Worm (Caenorhabditis elegans): ENCODE data around the gene mam-4.

The mam-4 gene

ce11 chrV:11292682-11293081, 44.7 kb downstream of the mam-4 start:
- no peak for TF ChIP-seq daf-12 (tag; optimal IDR thresholded peaks at IDR 0.05)
- TF ChIP-seq lir-3 (tag; optimal IDR thresholded peaks at IDR 0.05): no peak
- no peak for TF ChIP-seq duxl-1 (tag; optimal IDR thresholded peaks at IDR 0.05; ENCODE audit: poor library complexity)
- TF ChIP-seq unc-62 (GFP tag; optimal IDR thresholded peaks at IDR 0.05 in 1 of 2): no peak
- no peak for TF ChIP-seq unc-62 (tag; optimal IDR thresholded peaks at IDR 0.05)

- no peak for TF ChIP-seq ZK546.5 (tag; optimal IDR thresholded peaks at IDR 0.05)
- no peak for TF ChIP-seq zag-1 (tag; optimal IDR thresholded peaks at IDR 0.05)
- no peak for TF ChIP-seq mxl-2 (GFP tag; conservative IDR thresholded peaks at IDR 0.05)
- TF ChIP-seq mdt-29 (GFP tag; IDR thresholded peaks at IDR 0.05): no peak
- TF ChIP-seq vab-7 (GFP tag; IDR thresholded peaks at IDR 0.05): no peak
- TF ChIP-seq fos-1 (tag; optimal IDR thresholded peaks at IDR 0.05): no peak
- TF ChIP-seq tra-1 (GFP tag; IDR thresholded peaks at IDR 0.05): no peak
- no peak for TF ChIP-seq hlh-11 (tag; optimal IDR thresholded peaks at IDR 0.05)
- no peak for TF ChIP-seq Y105C5A.15 (GFP tag; IDR thresholded peaks at IDR 0.05)
- TF ChIP-seq F37D6.2 (tag; optimal IDR thresholded peaks at IDR 0.05): no peak
- no peak for TF ChIP-seq lsy-2 (tag; optimal IDR thresholded peaks at IDR 0.05)
- TF ChIP-seq egl-27 (tag; optimal IDR thresholded peaks at IDR 0.05): no peak
- TF ChIP-seq daf-8 (GFP tag; IDR thresholded peaks at IDR 0.05): no peak
- TF ChIP-seq nhr-76 (tag; optimal IDR thresholded peaks at IDR 0.05): no peak
Measured at ce11 chrV:11294393-11294792, 46.4 kb downstream of the mam-4 start, which contains the start of gene T03F7.6. TSS of gene T03F7.6 (plus strand) at chrV:11294693.

ce11 chrV:11298632-11299031, 50.7 kb downstream of the mam-4 start, which contains the start of gene T03F7.5:
TSS of gene T03F7.5 (minus strand) at chrV:11298732.
- TF ChIP-seq mes-2 (tag; optimal IDR thresholded peaks at IDR 0.05; ENCODE audit: poor library complexity, severe bottlenecking) (no peak), nhr-102 (tag; optimal IDR thresholded peaks at IDR 0.05) (no peak), ama-1 (optimal IDR thresholded peaks at IDR 0.05) (no peak), D1046.2 (GFP tag; IDR thresholded peaks at IDR 0.05) (no peak), unc-130 (GFP tag; optimal IDR thresholded peaks at IDR 0.05) (no peak), F10B5.3 (tag; optimal IDR thresholded peaks at IDR 0.05) (no peak), ZK337.2 (GFP tag; IDR thresholded peaks at IDR 0.05) (no peak), nhr-237 (tag; optimal IDR thresholded peaks at IDR 0.05) (no peak), Y48G9A.11 (GFP tag; IDR thresholded peaks at IDR 0.05) (no peak), unc-39 (tag; optimal IDR thresholded peaks at IDR 0.05) (no peak), rbr-2 (tag; optimal IDR thresholded peaks at IDR 0.05) (no peak), ceh-32 (tag; optimal IDR thresholded peaks at IDR 0.05; ENCODE audit: poor library complexity) (no peak), ceh-82 (tag; optimal IDR thresholded peaks at IDR 0.05) (no peak), ztf-11 (tag; optimal IDR thresholded peaks at IDR 0.05) (no peak), ctbp-1 (GFP tag; IDR thresholded peaks at IDR 0.05) (no peak), nhr-77 (tag; optimal IDR thresholded peaks at IDR 0.05) (no peak), dpl-1 (GFP tag; optimal IDR thresholded peaks at IDR 0.05) (no peak), F37D6.2 (tag; optimal IDR thresholded peaks at IDR 0.05) (no peak)

- TF ChIP-seq lin-29 (GFP tag; IDR thresholded peaks at IDR 0.05) (no peak), nhr-11 (tag; optimal IDR thresholded peaks at IDR 0.05) (no peak), dve-1 (tag; optimal IDR thresholded peaks at IDR 0.05; ENCODE audit: insufficient read depth) (no peak), egl-27 (tag; optimal IDR thresholded peaks at IDR 0.05) (no peak), lin-1 (GFP tag; IDR thresholded peaks at IDR 0.05) (no peak), madf-9 (GFP tag; conservative IDR thresholded peaks at IDR 0.05) (no peak), dmd-9 (GFP tag; IDR thresholded peaks at IDR 0.05) (no peak), nhr-77 (tag; optimal IDR thresholded peaks at IDR 0.05) (peak; percentile 6), lin-13 (GFP tag; optimal IDR thresholded peaks at IDR 0.05) (no peak), lin-39 (tag; optimal IDR thresholded peaks at IDR 0.05) (no peak), nhr-28 (tag; optimal IDR thresholded peaks at IDR 0.05) (peak; percentile 67)
Measured at ce11 chrV:11299406-11299805, 51.5 kb downstream of the mam-4 start.
